Fruit fly (Drosophila melanogaster): ENCODE data around the gene CG6885.
A peak's percentile ranks its signal among the peaks of the same experiment; 100 is the strongest.

Gene CG6885

DNA sequence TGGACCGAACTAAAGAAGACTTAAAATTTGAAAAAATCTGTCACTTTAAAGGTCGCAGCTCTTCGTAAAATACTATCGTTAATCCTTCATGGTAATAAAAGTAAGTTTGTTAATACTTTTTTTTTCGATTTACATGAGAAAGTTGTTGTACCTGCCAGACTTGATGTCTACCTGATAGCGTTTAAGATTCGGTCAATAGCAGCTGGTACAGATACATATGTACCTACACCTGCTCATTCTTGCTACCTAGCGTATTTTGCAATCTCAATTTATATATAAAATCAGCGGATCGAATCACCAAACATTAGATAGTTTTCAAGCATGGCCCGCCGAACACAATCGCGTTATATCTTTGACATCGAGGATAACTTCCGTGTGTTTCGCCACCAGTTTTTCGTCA is at the start of gene CG6885:
Gene CG6885 (plus strand): TSS at position 301 of the 400 bp plus-strand sequence.
- no peak for TF ChIP-seq CG17801 (GFP tag; optimal IDR thresholded peaks at IDR 0.05; ENCODE audit: partially characterized antibody)

DNA sequence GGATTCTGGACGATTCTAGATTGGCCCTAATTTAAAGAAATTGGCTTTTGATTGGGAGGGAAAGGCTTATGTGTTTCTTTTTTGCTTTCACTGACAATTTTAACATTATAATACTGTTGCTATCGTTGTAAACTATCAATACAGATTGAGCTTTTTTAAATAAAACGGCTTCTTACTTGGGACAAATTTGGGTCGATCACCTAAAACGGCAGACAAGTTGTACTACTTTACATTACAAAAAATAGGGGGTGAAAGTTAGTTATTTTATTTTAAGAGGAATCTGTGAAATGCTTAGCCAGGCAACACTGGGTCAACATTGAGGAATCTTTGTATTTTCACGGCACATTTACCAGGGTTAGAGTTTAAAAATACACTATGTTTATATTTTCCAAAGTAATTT is 46.0 kb upstream of the CG6885 start, which contains the start of gene Dic4:
Gene Dic4 (minus strand): TSS at position 101 of the 400 bp plus-strand sequence.
- no peak for TF ChIP-seq CG17801 (GFP tag; optimal IDR thresholded peaks at IDR 0.05; ENCODE audit: partially characterized antibody)

- no peak for TF ChIP-seq CG17801 (GFP tag; optimal IDR thresholded peaks at IDR 0.05; ENCODE audit: partially characterized antibody)
Observed at dm6 chr3L:18723172-18723571, 21.1 kb upstream of the CG6885 start, which contains the start of gene CG12477. TSS of gene CG12477 (minus strand) at chr3L:18723272.

dm6 chr3L:18742935-18743466 is 1.3 kb upstream of the CG6885 start:
- no peak for TF ChIP-seq CG17801 (GFP tag; optimal IDR thresholded peaks at IDR 0.05; ENCODE audit: partially characterized antibody)

DNA sequence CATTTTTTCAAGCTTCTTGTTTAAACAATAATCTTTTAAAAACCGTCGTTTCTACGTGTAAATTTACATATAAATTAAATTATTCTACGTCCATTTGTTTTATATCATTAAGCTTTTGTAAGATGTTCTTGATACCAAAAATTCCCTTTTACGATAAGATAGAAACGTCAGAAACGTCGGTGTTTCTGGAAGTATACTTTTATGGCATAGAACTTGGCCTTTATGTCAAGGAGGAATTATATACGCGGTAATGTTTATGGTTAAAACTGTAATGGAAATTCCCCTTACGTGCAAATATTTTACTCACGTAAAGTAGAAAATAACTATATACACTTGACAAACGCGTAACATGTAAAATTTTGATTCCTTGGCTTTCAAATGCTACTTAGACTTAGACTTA is 609 bp upstream of the CG6885 start:
- TF ChIP-seq CG17801 (GFP tag; optimal IDR thresholded peaks at IDR 0.05; ENCODE audit: partially characterized antibody), result no peak

dm6 chr3L:18745647-18746046 is 1.4 kb downstream of the CG6885 start, which contains the start of gene MED11:
TSS of gene MED11 (plus strand) at chr3L:18745856.
- TF ChIP-seq CG17801 (GFP tag; optimal IDR thresholded peaks at IDR 0.05; ENCODE audit: partially characterized antibody), result no peak

DNA sequence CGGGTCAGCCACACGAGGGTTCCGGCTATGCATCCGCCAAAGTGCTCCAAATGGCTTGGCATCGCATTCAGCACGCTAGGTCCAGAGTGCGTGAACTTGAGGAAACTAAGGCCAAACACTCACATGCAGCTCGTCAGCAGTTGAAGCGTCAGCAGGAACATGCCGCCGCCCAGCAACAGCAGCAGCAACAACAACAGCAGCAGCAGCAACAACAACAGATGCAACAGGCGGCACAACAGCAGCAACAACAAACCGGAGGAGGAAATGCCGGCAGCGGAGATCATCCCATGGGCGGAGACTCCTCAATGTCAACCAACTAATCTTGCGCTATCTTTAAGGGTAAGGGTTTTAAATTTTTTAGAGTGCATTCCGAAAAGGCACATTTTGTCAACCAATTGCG is 1.9 kb downstream of the CG6885 start:
- no peak for TF ChIP-seq CG17801 (GFP tag; optimal IDR thresholded peaks at IDR 0.05; ENCODE audit: partially characterized antibody)

DNA sequence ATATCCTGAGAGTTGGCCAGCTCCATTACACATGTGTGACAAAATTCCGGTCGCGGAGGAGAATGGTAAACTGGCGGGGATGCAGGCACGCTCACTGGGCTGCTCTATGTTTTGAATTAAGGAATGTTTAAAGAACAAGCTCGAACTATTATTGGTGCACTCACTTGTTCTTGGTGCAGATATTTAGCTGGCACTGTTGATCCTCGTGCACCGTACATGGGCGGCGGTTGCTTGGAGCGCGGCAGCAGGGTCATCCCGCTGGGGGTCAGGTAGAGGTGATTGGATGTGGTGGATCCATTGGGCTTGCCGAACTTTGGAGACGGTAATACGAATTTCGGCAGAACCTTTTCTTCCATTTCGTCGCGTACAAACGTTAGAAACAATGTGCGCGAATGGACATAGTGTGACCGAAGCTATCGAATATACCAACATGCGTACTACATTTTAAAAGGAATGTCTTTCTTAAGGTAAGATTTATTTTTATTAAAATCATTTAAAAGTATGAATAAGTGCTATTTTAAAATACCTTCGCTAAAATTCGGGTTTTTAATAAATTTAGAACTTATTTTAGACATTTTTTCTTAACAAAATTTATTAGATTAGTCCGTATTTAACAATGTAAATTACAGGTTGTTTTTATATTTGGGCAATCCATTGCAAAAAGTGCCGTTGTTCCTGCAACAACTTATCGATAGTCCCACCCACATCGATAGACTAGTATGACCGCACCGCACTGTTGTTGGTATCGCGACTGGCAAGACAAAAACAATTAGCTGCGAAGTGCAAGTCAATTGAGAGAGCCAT is 3.9 kb downstream of the CG6885 start, which contains the start of the genes Nufip and Atg3:
Gene Nufip (minus strand): TSS at position 415 of the 804 bp plus-strand sequence.
Gene Atg3 (plus strand): TSS at position 735 of the 804 bp plus-strand sequence.
- TF ChIP-seq CG17801 (GFP tag; optimal IDR thresholded peaks at IDR 0.05; ENCODE audit: partially characterized antibody), result peak; percentile 25

DNA sequence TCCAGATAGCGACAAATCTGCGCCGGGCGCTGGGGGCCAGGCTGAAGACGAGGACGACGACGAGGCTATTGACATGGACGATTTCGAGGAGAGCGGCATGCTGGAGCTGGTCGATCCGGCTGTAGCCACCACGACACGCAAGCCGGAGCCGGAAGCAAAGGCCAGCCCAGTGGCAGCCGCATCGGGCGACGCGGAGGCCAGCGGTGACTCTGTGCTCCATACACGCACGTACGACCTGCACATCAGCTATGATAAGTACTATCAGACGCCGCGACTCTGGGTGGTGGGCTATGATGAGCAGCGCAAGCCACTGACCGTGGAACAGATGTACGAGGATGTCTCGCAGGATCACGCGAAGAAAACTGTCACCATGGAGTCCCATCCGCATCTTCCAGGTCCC is 5.5 kb downstream of the CG6885 start:
- no peak for TF ChIP-seq CG17801 (GFP tag; optimal IDR thresholded peaks at IDR 0.05; ENCODE audit: partially characterized antibody)

- TF ChIP-seq CG17801 (GFP tag; optimal IDR thresholded peaks at IDR 0.05; ENCODE audit: partially characterized antibody), result no peak
Observed at dm6 chr3L:18753827-18754226, 9.5 kb downstream of the CG6885 start.

- TF ChIP-seq CG17801 (GFP tag; optimal IDR thresholded peaks at IDR 0.05; ENCODE audit: partially characterized antibody), result no peak
Observed at dm6 chr3L:18756293-18756887, 12.1 kb downstream of the CG6885 start.

- TF ChIP-seq CG17801 (GFP tag; optimal IDR thresholded peaks at IDR 0.05; ENCODE audit: partially characterized antibody), result no peak
Observed at dm6 chr3L:18757079-18757815, 13.0 kb downstream of the CG6885 start.

DNA sequence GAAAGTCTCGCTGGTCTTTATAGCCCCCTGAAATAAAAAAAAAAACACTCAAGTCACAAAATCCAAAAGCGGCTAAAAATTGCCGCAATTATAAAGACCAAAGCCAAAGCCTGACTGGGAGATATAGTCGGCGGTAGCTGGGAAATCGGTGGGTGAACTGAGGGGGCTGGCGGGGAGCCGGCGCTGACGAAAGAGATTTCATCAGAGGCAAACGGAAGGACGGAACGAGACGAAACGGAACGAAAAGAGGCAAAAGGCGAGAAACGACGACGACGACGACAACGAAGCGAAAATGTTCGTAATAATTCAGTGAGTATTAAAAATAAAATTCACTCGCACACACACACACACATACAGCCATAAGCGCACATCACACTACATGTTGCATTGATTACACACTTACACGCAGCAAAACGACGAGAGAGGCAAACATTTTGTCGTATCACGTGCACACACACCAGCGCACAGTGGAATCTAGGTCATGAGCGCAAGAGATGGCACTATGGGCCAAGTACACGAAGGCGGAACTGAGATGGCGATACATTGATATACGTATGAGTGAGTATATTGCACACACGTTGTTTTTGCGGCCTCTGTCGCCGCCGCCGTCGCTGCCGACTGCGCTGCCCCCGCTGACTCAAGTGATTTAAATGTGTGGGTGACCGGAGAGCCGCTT is 14.7 kb downstream of the CG6885 start:
- peak; percentile 62 for TF ChIP-seq CG17801 (GFP tag; optimal IDR thresholded peaks at IDR 0.05; ENCODE audit: partially characterized antibody)

dm6 chr3L:18760421-18761045 is 16.2 kb downstream of the CG6885 start:
- TF ChIP-seq CG17801 (GFP tag; optimal IDR thresholded peaks at IDR 0.05; ENCODE audit: partially characterized antibody), result no peak
